Fruit fly (Drosophila melanogaster) S2 (cell line): ENCODE measurements around the gene CG32022.

Experiments used
- CG8478 ChIP-seq: fragments of >200 bp; optimal IDR thresholded peaks from 2 replicates; lab custom pipeline; 2018
- CTCF ChIP-seq, 2 experiments: fragments of >200 bp; optimal IDR thresholded peaks; 2 replicates each; lab custom pipeline; 2018

CG32022 gene

DNA sequence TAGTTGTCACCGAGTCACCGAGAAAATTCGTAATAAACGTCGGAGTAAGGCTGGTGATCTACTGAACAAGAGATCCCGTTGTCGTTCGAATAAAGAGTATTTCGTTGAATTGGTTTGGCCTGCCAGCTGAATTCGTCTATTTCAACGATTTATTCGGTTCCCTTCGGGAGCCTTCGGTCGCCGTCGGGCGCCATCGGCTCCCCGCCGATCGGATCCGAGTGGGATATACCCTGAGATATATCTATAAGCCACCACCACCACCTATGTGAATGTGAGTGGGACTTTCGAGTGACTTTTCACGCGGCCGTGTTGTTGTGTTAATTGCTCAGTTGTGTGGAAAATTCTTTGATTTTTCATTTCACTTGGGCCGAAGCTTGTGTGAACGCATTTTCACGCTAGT is 24.1 kb upstream of the CG32022 start, which contains the start of gene Prm:
TSS of gene Prm (minus strand) at position 101 of the 400 bp plus-strand sequence.
- TF ChIP-seq CTCF (optimal IDR thresholded peaks at IDR 0.05; lab: Kevin White, UChicago) (no peak), CG8478 (lab: Kevin White, UChicago) (no peak)

DNA sequence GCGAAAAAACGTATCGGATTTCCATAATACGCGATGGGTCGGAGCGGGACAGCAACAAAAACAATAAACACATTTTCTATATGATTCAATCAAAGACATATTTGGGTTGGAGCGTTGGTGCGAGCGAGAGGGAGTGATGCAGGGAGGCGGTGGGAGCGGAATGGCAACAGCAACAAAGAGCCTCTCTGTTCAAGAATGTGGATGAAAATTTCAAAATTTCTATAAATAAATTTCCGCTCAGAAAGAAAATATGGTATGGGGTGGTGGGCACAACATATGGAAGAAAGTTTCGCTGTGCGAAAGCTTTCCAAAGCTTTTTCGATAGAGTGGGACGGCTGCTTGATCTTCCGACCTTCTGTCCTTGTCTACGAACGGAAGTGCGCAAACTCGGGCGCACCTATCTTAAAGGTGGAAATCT is 20.0 kb upstream of the CG32022 start:
- no peak for TF ChIP-seq CTCF (optimal IDR thresholded peaks at IDR 0.05; lab: Kevin White, UChicago)
- no peak for TF ChIP-seq CG8478 (lab: Kevin White, UChicago)

DNA sequence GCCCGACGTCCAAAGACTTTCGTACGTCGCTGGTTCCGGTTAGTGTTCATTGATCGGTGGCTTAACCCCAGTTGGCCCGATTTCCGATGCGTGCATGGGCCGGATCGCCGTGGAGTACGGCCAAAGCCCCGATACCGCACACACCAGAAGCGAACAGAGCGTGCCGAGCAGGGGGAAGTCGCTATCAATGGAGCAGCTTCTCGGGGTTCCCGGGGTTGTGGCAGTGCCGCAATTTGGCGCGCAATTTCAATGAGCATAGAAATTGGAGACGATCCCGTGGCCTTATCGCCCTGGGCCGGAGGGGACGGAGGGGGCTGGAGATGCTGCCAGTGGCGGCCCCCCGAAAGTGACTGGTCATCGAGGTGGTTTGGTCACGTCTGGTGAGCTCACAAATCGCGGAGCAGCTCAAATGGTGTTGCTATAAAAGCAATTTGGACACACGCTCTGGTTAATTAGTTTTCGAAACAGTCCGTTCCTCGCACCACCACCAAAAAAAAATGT is 10.5 kb upstream of the CG32022 start, which contains the start of gene Cp16:
TSS of gene Cp16 (plus strand) at position 451 of the 501 bp plus-strand sequence.
- no peak for TF ChIP-seq CG8478 (lab: Kevin White, UChicago)
- TF ChIP-seq CTCF (optimal IDR thresholded peaks at IDR 0.05; lab: Kevin White, UChicago), result no peak

DNA sequence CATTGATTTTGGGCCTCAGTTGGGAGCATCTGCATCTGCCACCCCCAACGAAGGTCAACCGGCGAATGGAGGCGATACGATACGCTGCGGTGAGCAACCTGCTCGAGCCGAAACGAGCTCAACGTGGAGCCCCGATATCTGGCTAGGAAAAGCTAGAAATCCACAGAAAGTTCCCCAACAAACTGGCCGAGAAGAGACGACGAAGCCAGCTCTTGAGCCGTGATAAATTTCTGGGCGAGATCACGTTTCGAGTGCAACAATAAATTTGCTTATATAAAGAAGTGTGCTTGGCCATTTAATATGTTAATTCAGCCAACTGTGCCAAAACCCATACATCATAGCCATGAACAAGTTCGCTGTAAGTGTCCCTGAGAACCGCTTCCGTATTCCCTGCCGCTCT is 8.5 kb upstream of the CG32022 start, which contains the start of gene Cp19:
TSS of gene Cp19 (plus strand) at position 301 of the 400 bp plus-strand sequence.
- TF ChIP-seq CG8478 (lab: Kevin White, UChicago) (no peak), CTCF (optimal IDR thresholded peaks at IDR 0.05; lab: Kevin White, UChicago) (no peak)

DNA sequence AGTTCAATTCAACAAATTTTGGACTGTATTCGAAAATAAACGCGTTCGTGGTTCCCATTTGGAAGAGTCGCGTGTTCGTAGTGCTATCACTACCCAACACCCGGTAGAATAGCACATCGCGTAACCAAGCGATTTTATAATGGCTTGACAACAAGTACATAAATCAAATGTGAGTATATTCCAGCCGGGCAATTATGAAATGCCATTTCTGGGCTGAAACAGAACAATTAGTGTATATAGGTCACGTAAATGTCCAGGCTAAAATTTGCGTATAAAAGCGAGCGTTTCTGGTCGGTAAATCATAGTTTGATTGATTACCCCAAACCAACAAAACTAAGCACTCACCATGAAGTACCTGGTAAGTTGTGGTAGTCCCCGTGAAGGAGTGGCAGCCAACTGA is 7.1 kb upstream of the CG32022 start, which contains the start of gene Cp15:
TSS of gene Cp15 (plus strand) at position 301 of the 400 bp plus-strand sequence.
- TF ChIP-seq CG8478 (lab: Kevin White, UChicago) (no peak), CTCF (optimal IDR thresholded peaks at IDR 0.05; lab: Kevin White, UChicago) (no peak)

DNA sequence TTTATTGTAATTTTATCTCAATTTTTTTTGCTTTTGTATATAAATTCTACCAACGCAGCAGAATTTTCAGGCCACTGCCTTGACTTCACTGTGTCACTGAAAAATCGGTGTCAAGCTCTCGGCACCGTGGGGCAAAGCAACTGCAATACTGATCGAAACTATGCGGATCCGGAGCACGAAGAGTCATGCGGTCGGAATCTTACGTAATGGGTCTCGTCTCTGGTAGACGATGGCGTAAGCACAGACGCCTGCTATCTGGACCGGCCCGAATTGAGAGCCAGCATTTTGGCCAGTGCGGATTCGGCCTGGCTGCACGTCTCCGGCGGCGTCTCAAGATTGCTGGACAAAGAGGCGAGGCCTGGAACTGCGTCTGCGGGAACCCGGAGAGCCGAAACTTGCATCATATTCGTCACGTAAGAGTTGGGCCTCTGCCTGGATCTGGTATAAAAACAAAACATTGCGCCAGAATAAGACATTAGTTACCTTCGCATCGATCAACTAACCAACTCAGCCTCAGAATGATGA is 5.3 kb upstream of the CG32022 start, which contains the start of gene Cp18:
TSS of gene Cp18 (plus strand) at position 475 of the 525 bp plus-strand sequence.
- TF ChIP-seq CG8478 (lab: Kevin White, UChicago), result no peak

DNA sequence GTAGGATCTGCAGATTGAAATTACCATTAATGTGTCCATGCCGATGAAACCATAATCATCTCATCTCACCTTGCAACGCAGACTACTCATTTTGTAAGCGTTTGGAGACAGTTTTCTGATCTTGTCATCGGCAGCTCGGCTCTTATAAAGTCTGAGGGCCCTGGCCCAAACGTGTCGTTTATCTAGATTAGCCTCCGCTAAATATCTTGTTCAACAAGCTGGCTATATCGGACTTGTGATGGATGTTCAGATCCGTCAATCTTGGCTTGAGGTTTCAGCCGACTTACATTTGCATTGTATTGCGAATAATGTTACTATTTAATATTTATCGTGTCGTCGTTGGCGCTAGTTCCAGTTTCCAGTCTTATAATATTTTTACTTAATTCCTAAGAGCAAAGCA is 4.6 kb upstream of the CG32022 start, which contains the start of gene CG43965:
TSS of gene CG43965 (minus strand) at position 101 of the 400 bp plus-strand sequence.
- TF ChIP-seq CTCF (optimal IDR thresholded peaks at IDR 0.05; lab: Kevin White, UChicago) (no peak), CG8478 (lab: Kevin White, UChicago) (no peak)

DNA sequence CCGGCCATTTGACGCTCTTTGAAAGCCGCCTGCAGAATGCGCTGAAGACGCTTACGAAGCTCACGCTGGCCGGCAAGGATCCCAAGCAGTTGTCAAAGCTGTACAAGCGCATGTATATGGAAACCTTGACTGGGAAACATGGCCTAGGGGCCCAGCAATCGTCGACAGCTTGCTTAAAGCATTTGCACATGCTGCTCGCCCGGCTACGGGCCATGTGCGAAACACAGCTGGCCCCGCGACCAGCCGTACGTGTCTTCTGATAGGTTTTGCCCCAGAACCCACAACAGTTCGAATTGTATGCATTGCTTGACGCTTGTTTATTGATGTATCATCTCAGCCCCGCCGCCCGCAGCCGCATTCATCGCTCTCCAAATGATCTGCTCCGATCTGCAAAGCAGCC is 4.2 kb upstream of the CG32022 start:
- TF ChIP-seq CTCF (optimal IDR thresholded peaks at IDR 0.05; lab: Kevin White, UChicago) (no peak), CG8478 (lab: Kevin White, UChicago) (no peak)

DNA sequence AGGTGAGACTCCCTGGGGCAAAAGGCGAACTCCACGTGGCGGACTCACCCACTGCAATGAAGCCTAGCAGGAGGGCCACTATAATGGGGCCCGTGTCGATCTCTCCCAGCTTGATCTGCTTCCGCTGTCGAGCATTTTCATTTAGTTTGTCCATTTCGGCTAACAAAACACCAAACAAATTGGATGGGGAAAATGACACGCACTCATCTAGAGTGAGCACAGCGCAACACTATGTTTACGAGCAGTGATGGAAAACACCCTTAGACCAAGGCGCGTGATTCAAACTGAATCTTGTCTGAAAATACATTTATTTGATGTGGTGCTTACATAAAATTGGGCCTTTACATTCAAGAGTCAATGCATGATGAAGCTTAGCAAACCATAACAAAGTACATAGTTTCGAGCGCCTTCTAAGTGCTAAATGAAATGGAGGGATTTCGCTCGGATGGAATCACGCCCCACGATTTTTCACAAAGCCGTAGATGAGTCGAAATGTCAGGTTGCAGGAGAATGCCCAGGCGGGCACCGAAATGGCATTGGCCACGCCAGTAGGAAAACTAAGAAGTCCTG is 997 bp downstream of the CG32022 start, which contains the start of gene SrpRbeta:
TSS of gene SrpRbeta (minus strand) at position 236 of the 570 bp plus-strand sequence.
- no peak for TF ChIP-seq CG8478 (lab: Kevin White, UChicago)
- no peak for TF ChIP-seq CTCF (optimal IDR thresholded peaks at IDR 0.05; lab: Kevin White, UChicago)

DNA sequence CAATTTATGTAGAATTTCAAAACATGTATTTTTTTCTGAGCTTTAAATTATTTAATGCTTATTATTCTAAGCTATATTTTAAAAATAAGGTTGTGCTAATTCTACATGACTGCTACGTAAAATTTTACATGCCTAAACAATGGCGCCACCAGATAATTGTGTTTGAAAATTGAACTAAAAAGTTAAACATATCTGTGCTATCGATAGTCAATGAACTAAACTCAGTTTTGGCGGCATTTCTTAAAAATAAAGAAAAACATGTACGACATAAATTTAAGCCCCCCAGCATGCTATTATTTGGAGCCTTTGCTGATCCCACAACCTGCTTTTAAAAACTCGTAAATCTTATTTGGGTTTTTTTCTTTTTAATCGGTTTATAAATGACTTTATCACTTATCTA is 2.5 kb downstream of the CG32022 start:
- TF ChIP-seq CTCF (optimal IDR thresholded peaks at IDR 0.05; lab: Kevin White, UChicago) (peak; percentile 77 to 89), CG8478 (lab: Kevin White, UChicago) (no peak)

DNA sequence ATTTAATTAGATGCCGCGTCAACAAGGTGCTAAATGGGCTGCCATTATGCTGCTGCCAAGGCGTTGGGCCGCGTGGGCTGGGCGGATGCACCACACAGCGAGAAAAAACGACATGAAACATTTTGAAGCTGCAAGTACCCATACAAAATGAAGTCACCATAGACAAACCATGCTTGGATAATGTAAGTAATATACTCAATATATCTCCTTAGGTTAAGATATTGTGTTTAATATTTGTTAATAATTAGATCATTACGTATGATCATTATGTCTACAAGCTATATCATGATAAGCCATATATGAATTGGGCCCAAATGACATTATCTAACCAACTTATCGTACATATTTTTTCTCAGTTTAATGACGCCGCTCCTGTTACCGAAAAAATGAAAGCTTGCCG is 5.1 kb downstream of the CG32022 start:
- no peak for TF ChIP-seq CG8478 (lab: Kevin White, UChicago)
- no peak for TF ChIP-seq CTCF (optimal IDR thresholded peaks at IDR 0.05; lab: Kevin White, UChicago)

DNA sequence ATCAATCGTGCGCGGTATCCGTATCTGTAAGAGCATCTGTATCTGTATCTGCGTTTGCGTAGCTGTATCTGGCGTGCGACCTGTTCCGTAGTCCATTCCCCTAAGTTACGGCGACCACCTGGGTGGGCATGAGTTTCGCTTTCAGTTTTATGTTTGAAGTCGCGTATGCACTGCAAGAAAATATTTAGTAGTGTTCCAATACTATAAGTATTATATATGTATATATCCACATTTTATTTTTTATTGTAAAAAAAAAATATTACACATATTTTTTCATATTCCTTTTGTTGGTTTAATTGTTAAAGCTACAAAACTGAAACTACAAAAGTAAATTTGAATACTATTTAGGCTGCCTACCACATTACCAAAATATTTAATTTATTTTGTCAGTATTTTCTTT is 8.2 kb downstream of the CG32022 start:
- TF ChIP-seq CG8478 (lab: Kevin White, UChicago) (no peak), CTCF (optimal IDR thresholded peaks at IDR 0.05; lab: Kevin White, UChicago) (no peak)

DNA sequence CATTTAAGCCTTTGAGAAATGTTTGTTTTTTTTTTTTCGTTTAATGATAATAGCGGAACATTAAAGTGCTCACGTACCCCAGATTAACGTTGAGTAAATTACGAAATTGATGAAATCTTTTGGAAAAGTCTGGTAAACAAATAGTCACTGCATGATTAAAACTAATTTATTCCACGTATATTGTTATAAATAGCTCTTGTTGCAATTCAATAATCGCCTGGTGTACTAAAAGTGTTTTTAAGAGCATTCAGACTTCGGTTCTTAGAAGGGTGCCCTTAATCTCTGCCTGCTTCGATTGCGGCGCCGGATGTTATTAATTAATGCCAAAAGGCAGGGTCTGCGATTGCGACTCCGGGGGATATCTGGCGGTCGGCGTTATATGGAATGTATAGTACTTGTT is 12.2 kb downstream of the CG32022 start:
- no peak for TF ChIP-seq CG8478 (lab: Kevin White, UChicago)
- TF ChIP-seq CTCF (optimal IDR thresholded peaks at IDR 0.05; lab: Kevin White, UChicago), result no peak

DNA sequence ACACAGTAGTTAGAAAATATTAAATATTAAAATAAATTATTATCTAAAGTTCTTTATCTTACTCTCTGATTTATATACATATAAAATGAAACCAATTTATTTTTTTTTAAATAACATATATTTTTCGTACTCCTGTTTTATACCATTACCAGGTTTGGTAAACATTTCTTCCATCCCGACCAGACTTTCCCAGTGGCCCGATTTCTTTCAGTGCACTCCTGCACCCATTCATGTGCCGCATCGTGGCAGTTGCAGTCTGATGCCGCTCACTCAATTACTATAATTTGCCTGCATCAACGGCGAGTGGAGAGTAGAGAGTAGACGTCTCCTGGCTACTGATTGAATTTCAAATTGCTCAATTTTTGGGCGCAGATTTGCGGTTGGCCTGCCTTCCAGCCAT is 13.3 kb downstream of the CG32022 start:
- TF ChIP-seq CTCF (optimal IDR thresholded peaks at IDR 0.05; lab: Kevin White, UChicago) (no peak), CG8478 (lab: Kevin White, UChicago) (no peak)

DNA sequence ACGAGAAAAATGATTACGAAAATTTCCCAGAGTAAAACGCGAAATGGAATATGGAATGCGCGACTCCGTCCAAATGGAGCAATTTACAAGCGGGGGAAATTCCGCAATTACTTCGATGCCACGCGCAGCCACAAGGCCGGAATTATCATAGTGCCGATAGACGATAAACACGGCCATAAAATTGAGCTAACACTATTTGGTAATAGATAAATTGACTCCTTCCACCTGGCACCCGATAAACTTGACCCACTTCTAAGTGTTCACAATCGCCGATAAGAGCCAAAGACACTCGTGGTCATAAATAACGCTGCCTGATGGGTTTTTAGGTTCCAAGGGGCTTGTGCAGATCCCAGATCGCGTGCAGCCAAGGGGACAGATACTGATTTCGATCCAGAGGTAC is 14.0 kb downstream of the CG32022 start:
- TF ChIP-seq CG8478 (lab: Kevin White, UChicago) (no peak), CTCF (optimal IDR thresholded peaks at IDR 0.05; lab: Kevin White, UChicago) (no peak)
